Worm (Caenorhabditis elegans) whole organism, L2 larva: ENCODE measurements around the gene srh-216.

Source experiments
- ceh-16 ChIP-seq: fragments of 150-350 bp; optimal IDR thresholded peaks from 2 replicates; lab custom pipeline; 2014; ENCODE audit warnings: missing biosample characterization, missing genetic modification characterization
- crh-2 ChIP-seq: sonication (generic microtip); optimal IDR thresholded peaks from 2 replicates; lab custom pipeline; 2017; ENCODE audit warnings: missing biosample characterization, missing genetic modification characterization
- mab-5 ChIP-seq: fragments of 150-350 bp; optimal IDR thresholded peaks from 2 replicates; lab custom pipeline; 2014; ENCODE audit warnings: missing biosample characterization, missing genetic modification characterization
- nhr-237 ChIP-seq: fragments of 150-350 bp; optimal IDR thresholded peaks from 2 replicates; lab custom pipeline; 2014; ENCODE audit warnings: missing biosample characterization, missing genetic modification characterization
- nhr-25 ChIP-seq: fragments of 150-350 bp; sonication (generic microtip); optimal IDR thresholded peaks from 3 replicates; lab custom pipeline; 2014; ENCODE audit warnings: missing biosample characterization, missing genetic modification characterization
- skn-1 ChIP-seq: sonication (generic microtip); optimal IDR thresholded peaks from 2 replicates; lab custom pipeline; 2017; ENCODE audit warnings: missing biosample characterization, missing genetic modification characterization

DNA sequence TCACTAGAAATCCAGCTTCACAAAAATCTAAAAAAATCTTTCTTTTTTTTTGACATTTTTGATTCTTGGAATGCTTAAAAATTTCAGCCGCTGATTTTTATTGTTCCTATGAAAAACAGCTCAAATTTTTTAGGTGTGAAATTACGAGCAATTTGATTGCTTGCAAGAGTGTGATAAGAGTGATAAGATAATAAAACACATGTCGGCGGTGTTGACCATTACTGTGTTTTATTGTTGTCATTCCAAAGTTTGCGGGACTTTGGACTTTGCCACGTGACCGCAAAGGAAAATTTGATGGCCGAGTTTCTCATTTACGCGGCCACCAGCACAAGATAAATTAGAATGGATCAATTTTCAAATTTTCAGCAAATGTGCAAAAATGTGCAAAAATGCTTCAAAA lies 10.7 kb downstream of the srh-216 start:
- TF ChIP-seq crh-2 (tag; lab: Kevin White, UChicago) (no peak), skn-1 (tag; lab: Kevin White, UChicago) (no peak), ceh-16 (tag; lab: Kevin White, UChicago) (no peak), mab-5 (no peak), nhr-237 (tag; lab: Kevin White, UChicago) (no peak), nhr-25 (no peak)
